Fruit fly (Drosophila melanogaster): ENCODE measurements around the gene Hpf1.

Gene Hpf1

dm6 chr3R:5794267-5795089, 2.8 kb downstream of the Hpf1 start, which contains the start of the genes PSMG1 and CG10979 (continued):
- TF ChIP-seq insv (GFP tag; optimal IDR thresholded peaks at IDR 0.05) = peak; percentile 70 to 96
- TF ChIP-seq MESR4 (GFP tag; optimal IDR thresholded peaks at IDR 0.05) = peak; percentile 59
- TF ChIP-seq CG2202 (tag; optimal IDR thresholded peaks at IDR 0.05) = no peak
- peak; percentile 31 for TF ChIP-seq CoRest (tag; optimal IDR thresholded peaks at IDR 0.05)
- TF ChIP-seq pzg (GFP tag; optimal IDR thresholded peaks at IDR 0.05) = peak; percentile 37
- TF ChIP-seq exex (tag; optimal IDR thresholded peaks at IDR 0.05) = no peak
- TF ChIP-seq GATAe (GFP tag; conservative IDR thresholded peaks at IDR 0.05) = no peak
- TF ChIP-seq Hr51 (GFP tag; optimal IDR thresholded peaks at IDR 0.05) = no peak
- TF ChIP-seq sc (optimal IDR thresholded peaks at IDR 0.05) = no peak
- TF ChIP-seq sc (GFP tag; optimal IDR thresholded peaks at IDR 0.05) = no peak
- no peak for TF ChIP-seq run (tag; optimal IDR thresholded peaks at IDR 0.05)
- no peak for TF ChIP-seq CG3163 (GFP tag; optimal IDR thresholded peaks at IDR 0.05)
- no peak for TF ChIP-seq Chrac-16 (GFP tag; optimal IDR thresholded peaks at IDR 0.05)
- TF ChIP-seq Sry-δ (GFP tag; optimal IDR thresholded peaks at IDR 0.05) = peak; percentile 4
- no peak for TF ChIP-seq CG17328 (GFP tag; IDR thresholded peaks at IDR 0.05)
- no peak for TF ChIP-seq ftz-f1 (GFP tag; optimal IDR thresholded peaks at IDR 0.05)
- TF ChIP-seq nom (GFP tag; optimal IDR thresholded peaks at IDR 0.05) = no peak
- TF ChIP-seq vfl (GFP tag; optimal IDR thresholded peaks at IDR 0.05) = no peak
- TF ChIP-seq CG6683 (GFP tag; optimal IDR thresholded peaks at IDR 0.05) = no peak
- TF ChIP-seq CG1647 (GFP tag; optimal IDR thresholded peaks at IDR 0.05) = no peak
- peak; percentile 8 for TF ChIP-seq CG3995 (GFP tag; optimal IDR thresholded peaks at IDR 0.05)
- TF ChIP-seq CG8359 (GFP tag; optimal IDR thresholded peaks at IDR 0.05; ENCODE audit: borderline replicate concordance) = no peak
- TF ChIP-seq CG11085 (GFP tag; IDR thresholded peaks at IDR 0.05) = no peak
- TF ChIP-seq dan (GFP tag; IDR thresholded peaks at IDR 0.05) = no peak
- TF ChIP-seq Eip74EF (GFP tag; optimal IDR thresholded peaks at IDR 0.05) = no peak
- TF ChIP-seq vvl (GFP tag; IDR thresholded peaks at IDR 0.05) = 0 out of 2 replicates have a peak, but pooled peaks have one; percentile 46
- no peak for TF ChIP-seq CG2875 (GFP tag; optimal IDR thresholded peaks at IDR 0.05)
- TF ChIP-seq crp (GFP tag; optimal IDR thresholded peaks at IDR 0.05) = no peak
- TF ChIP-seq Dip3 (GFP tag; optimal IDR thresholded peaks at IDR 0.05) = no peak
- TF ChIP-seq CG2116 (GFP tag; optimal IDR thresholded peaks at IDR 0.05) = peak; percentile 37
- TF ChIP-seq Med (GFP tag) = peak; percentile 65
- TF ChIP-seq gro (GFP tag; optimal IDR thresholded peaks at IDR 0.05) = no peak
- TF ChIP-seq zf30C (GFP tag; optimal IDR thresholded peaks at IDR 0.05) = no peak
- no peak for TF ChIP-seq prd (optimal IDR thresholded peaks at IDR 0.05)
- no peak for TF ChIP-seq prd (GFP tag; IDR thresholded peaks at IDR 0.05)
- TF ChIP-seq stwl (tag; optimal IDR thresholded peaks at IDR 0.05) = peak; percentile 19
- TF ChIP-seq NK7.1 (GFP tag; optimal IDR thresholded peaks at IDR 0.05) = no peak
- peak; percentile 57 for TF ChIP-seq CG10267 (tag; optimal IDR thresholded peaks at IDR 0.05)
- TF ChIP-seq Pdp1 (GFP tag; optimal IDR thresholded peaks at IDR 0.05) = no peak
- TF ChIP-seq Usf (GFP tag; optimal IDR thresholded peaks at IDR 0.05) = no peak
- TF ChIP-seq Sin3A (optimal IDR thresholded peaks at IDR 0.05) = peak; percentile 68
- TF ChIP-seq Mes4 (GFP tag; optimal IDR thresholded peaks at IDR 0.05) = no peak
- peak; percentile 38; the same call in 1 of the 2 replicates for TF ChIP-seq E2f2 (GFP tag; IDR thresholded peaks at IDR 0.05)
- no peak for TF ChIP-seq CG6813 (GFP tag; optimal IDR thresholded peaks at IDR 0.05)
- TF ChIP-seq CG31224 (GFP tag; IDR thresholded peaks at IDR 0.05) = no peak
- no peak for TF ChIP-seq CG3281 (GFP tag; optimal IDR thresholded peaks at IDR 0.05)
- TF ChIP-seq CG11093 (GFP tag; IDR thresholded peaks at IDR 0.05) = 0 out of 3 replicates have a peak, but pooled peaks have one; percentile 11
- TF ChIP-seq CG15601 (tag; optimal IDR thresholded peaks at IDR 0.05) = no peak
- TF ChIP-seq Max (GFP tag; optimal IDR thresholded peaks at IDR 0.05) = no peak

All from whole organism, embryonic.